Worm (Caenorhabditis elegans): ENCODE data around the gene ulp-3.

DNA sequence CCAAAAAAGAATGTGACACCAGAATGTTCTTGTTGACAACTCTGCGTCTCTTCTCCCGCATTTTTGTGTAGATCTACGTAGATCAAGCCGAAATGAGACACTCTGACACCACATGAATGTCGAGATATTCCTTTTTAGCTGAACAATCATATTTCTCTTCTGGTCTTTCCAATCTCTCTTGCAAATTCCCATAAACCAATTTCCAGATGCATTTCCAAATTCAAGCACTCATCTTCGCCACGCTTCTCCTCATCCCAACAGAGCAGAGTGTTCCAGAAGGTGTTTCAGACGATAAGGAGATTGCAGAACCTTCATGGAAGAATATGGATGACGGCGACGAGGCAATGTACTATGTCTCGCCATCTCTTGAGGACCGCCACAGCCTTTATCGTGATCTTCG, 16.3 kb downstream of the ulp-3 start, which contains the start of gene Y76B12C.8:
- TF ChIP-seq elt-3 (tag; optimal IDR thresholded peaks at IDR 0.05) (no peak), unc-62 (GFP tag; optimal IDR thresholded peaks at IDR 0.05) (no peak), nhr-12 (tag; optimal IDR thresholded peaks at IDR 0.05) (no peak), nfya-1 (tag; optimal IDR thresholded peaks at IDR 0.05; ENCODE audit: insufficient read depth) (no peak), jun-1 (tag; optimal IDR thresholded peaks at IDR 0.05) (no peak), nhr-76 (tag; optimal IDR thresholded peaks at IDR 0.05) (no peak), nhr-25 (tag; optimal IDR thresholded peaks at IDR 0.05) (no peak), pqm-1 (tag; optimal IDR thresholded peaks at IDR 0.05) (no peak)

Data from whole organism, L3 larva.